Worm (Caenorhabditis elegans) whole organism, young adult: Measurements from ENCODE around the gene pals-30.

Experiments used
- F57A8.1 ChIP-seq: fragments of 200-800 bp; sonication (Bioruptor generic); optimal IDR thresholded peaks from 2 replicates; lab custom pipeline; 2018; ENCODE audit warnings: mild to moderate bottlenecking, missing genetic modification characterization, moderate library complexity, missing compliant biosample characterization
- Y95B8A.8 ChIP-seq: fragments of 200-800 bp; sonication (Bioruptor generic); IDR thresholded peaks from 2 replicates; pipeline ENCODE4 v1.3.6; 2022; ENCODE audit warnings: missing genetic modification reagents, missing genetic modification characterization, missing compliant biosample characterization
- efl-1 ChIP-seq: fragments of 150-350 bp; optimal IDR thresholded peaks from 2 replicates; lab custom pipeline; 2014; ENCODE audit warnings: missing biosample characterization, missing genetic modification reagents, missing genetic modification characterization
- hmg-20 ChIP-seq: fragments of 200-800 bp; sonication (Bioruptor generic); IDR thresholded peaks from 2 replicates; pipeline ENCODE4 v1.3.6; 2022; ENCODE audit warnings: missing genetic modification reagents, missing genetic modification characterization, missing compliant biosample characterization
- lin-40 ChIP-seq: sonication (generic microtip); optimal IDR thresholded peaks from 2 replicates; lab custom pipeline; 2016; ENCODE audit warnings: missing genetic modification characterization, mild to moderate bottlenecking, missing compliant biosample characterization, missing genotype, missing genetic modification reagents
- nfya-2 ChIP-seq: fragments of 200-800 bp; sonication (Bioruptor generic); IDR thresholded peaks from 2 replicates; pipeline ENCODE4 v1.3.6; 2022; ENCODE audit warnings: missing genetic modification reagents, missing genetic modification characterization, missing compliant biosample characterization
- snpc-4 ChIP-seq, 5 experiments: fragments of 150-350 bp in 1 of 5; sonication (generic microtip) in 4 of 5; optimal IDR thresholded peaks; 2 replicates each; lab custom pipeline; 2014 to 2018; ENCODE audit warnings: missing genetic modification characterization in 5 of 5, missing biosample characterization in 3 of 5, antibody characterized with exemption in 2 of 5, mild to moderate bottlenecking in 2 of 5, missing compliant biosample characterization in 2 of 5, missing genotype in 2 of 5, moderate library complexity in 2 of 5, missing genetic modification reagents in 1 of 5
- unc-130 ChIP-seq: sonication (generic microtip); optimal IDR thresholded peaks from 2 replicates; lab custom pipeline; 2016; ENCODE audit warnings: missing genetic modification reagents, missing genetic modification characterization, missing compliant biosample characterization
- unc-62 ChIP-seq: fragments of 150-350 bp; optimal IDR thresholded peaks from 2 replicates; lab custom pipeline; 2014; ENCODE audit warnings: missing biosample characterization, missing genetic modification reagents, missing genetic modification characterization

DNA sequence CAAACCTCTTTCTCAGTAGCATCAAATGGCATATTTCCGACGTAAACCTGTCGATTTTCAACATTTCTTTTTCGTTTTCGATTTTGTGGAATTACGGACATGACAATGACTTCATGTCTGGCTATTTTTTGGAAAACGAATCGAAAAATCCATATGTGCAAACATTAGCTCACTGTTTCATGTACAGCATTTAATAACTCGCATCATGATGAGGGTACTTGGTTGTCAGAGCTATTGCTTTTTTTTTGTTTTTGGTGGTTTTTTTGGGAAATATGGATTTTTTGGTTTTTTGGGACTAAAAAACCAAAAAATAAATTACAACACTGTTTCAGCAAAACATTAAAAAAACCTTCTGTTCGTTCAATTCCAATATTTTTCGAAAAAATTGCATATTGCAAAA is 39.4 kb downstream of the pals-30 start, which contains the start of gene Y57G11A.5:
- no peak for TF ChIP-seq hmg-20 (GFP tag; lab: Robert Waterston, UW)
- TF ChIP-seq Y95B8A.8 (GFP tag; lab: Robert Waterston, UW): no peak
- TF ChIP-seq nfya-2: no peak
- TF ChIP-seq unc-62: no peak
- TF ChIP-seq snpc-4 (GFP tag; optimal IDR thresholded peaks at IDR 0.05; lab: Kevin White, UChicago): no peak
- TF ChIP-seq snpc-4 (tag; optimal IDR thresholded peaks at IDR 0.05; lab: Kevin White, UChicago): no peak
- no peak for TF ChIP-seq efl-1 (GFP tag; lab: Kevin White, UChicago)
- TF ChIP-seq F57A8.1 (GFP tag; lab: Kevin White, UChicago): no peak
- no peak for TF ChIP-seq unc-130 (GFP tag; lab: Kevin White, UChicago)
- no peak for TF ChIP-seq lin-40 (tag; lab: Kevin White, UChicago)
